Worm (Caenorhabditis elegans): ENCODE data around the gene sec-3.

ce11 chrX:3099832-3100231 lies at the start of gene sec-3:
- TF ChIP-seq snu-23 (GFP tag; optimal IDR thresholded peaks at IDR 0.05): peak; percentile 95
- peak; percentile 86 for TF ChIP-seq unc-130 (tag; optimal IDR thresholded peaks at IDR 0.05)
